Worm (Caenorhabditis elegans): ENCODE data around the gene gldi-9.
A peak's percentile ranks its signal among the peaks of the same experiment; 100 is the strongest.

Gene gldi-9

ce11 chrIII:2756260-2756659 is at the start of gene gldi-9:
gldi-9 (minus strand) TSS chrIII:2756360.
- no peak for TF ChIP-seq snpc-4 (GFP tag; optimal IDR thresholded peaks at IDR 0.05)
- no peak for TF ChIP-seq snpc-4 (tag; optimal IDR thresholded peaks at IDR 0.05)
- no peak for TF ChIP-seq bed-2 (GFP tag; IDR thresholded peaks at IDR 0.05)
- no peak for TF ChIP-seq zfh-2 (GFP tag; conservative IDR thresholded peaks at IDR 0.05)
- TF ChIP-seq ceh-27 (GFP tag; optimal IDR thresholded peaks at IDR 0.05) = no peak
- no peak for TF ChIP-seq efl-1 (GFP tag; optimal IDR thresholded peaks at IDR 0.05)
- TF ChIP-seq nhr-120 (GFP tag; IDR thresholded peaks at IDR 0.05) = no peak
- no peak for TF ChIP-seq F57A8.1 (GFP tag; optimal IDR thresholded peaks at IDR 0.05)

ce11 chrIII:2805084-2805483 is 48.9 kb upstream of the gldi-9 start, which contains the start of gene Y71H2AM.3:
Y71H2AM.3 (plus strand) TSS chrIII:2805430.
- no peak for TF ChIP-seq ceh-79 (tag; optimal IDR thresholded peaks at IDR 0.05)
- TF ChIP-seq lin-35 (GFP tag; optimal IDR thresholded peaks at IDR 0.05) = peak in 2 of 3 experiments; percentile 42 to 92
- TF ChIP-seq cebp-2 (GFP tag; IDR thresholded peaks at IDR 0.05) = no peak
- no peak for TF ChIP-seq ZK185.1 (tag; optimal IDR thresholded peaks at IDR 0.05; ENCODE audit: poor library complexity, severe bottlenecking)
- no peak for TF ChIP-seq nhr-90 (tag; optimal IDR thresholded peaks at IDR 0.05)
- TF ChIP-seq atf-7 (tag; optimal IDR thresholded peaks at IDR 0.05) = no peak
- TF ChIP-seq F33H1.4 (GFP tag; IDR thresholded peaks at IDR 0.05) = peak; percentile 9; the same call in 1 of the 2 replicates
- TF ChIP-seq lsl-1 (GFP tag; optimal IDR thresholded peaks at IDR 0.05) = no peak
- no peak for TF ChIP-seq F55B11.4 (tag; optimal IDR thresholded peaks at IDR 0.05; ENCODE audit: borderline replicate concordance, insufficient read depth)
- TF ChIP-seq pha-4 (tag; optimal IDR thresholded peaks at IDR 0.05) = no peak
- TF ChIP-seq mes-4 (tag; optimal IDR thresholded peaks at IDR 0.05) = no peak
- no peak for TF ChIP-seq tbp1 (GFP tag; optimal IDR thresholded peaks at IDR 0.05)
- TF ChIP-seq dpl-1 (GFP tag; optimal IDR thresholded peaks at IDR 0.05) = peak; percentile 59
- no peak for TF ChIP-seq F39B2.1 (GFP tag; IDR thresholded peaks at IDR 0.05)
- TF ChIP-seq B0261.1 (tag; optimal IDR thresholded peaks at IDR 0.05) = no peak
- TF ChIP-seq snpc-1.3 (tag; optimal IDR thresholded peaks at IDR 0.05; ENCODE audit: insufficient read depth) = peak; percentile 8
- TF ChIP-seq madf-6 (GFP tag; IDR thresholded peaks at IDR 0.05) = no peak
- TF ChIP-seq B0019.2 (GFP tag; conservative IDR thresholded peaks at IDR 0.05) = no peak
- TF ChIP-seq lin-40 (tag; optimal IDR thresholded peaks at IDR 0.05) = peak; percentile 0
- no peak for TF ChIP-seq Y53F4B.3 (GFP tag; IDR thresholded peaks at IDR 0.05)
- TF ChIP-seq lin-54 (GFP tag; optimal IDR thresholded peaks at IDR 0.05) = peak; percentile 93
- no peak for TF ChIP-seq zfh-2 (GFP tag; conservative IDR thresholded peaks at IDR 0.05)
- TF ChIP-seq F57A8.1 (GFP tag; optimal IDR thresholded peaks at IDR 0.05) = no peak
- TF ChIP-seq efl-1 (GFP tag; optimal IDR thresholded peaks at IDR 0.05) = peak; percentile 72
- no peak for TF ChIP-seq hrde-1 (tag; optimal IDR thresholded peaks at IDR 0.05; ENCODE audit: borderline replicate concordance)
- peak; percentile 93 for TF ChIP-seq mcd-1 (GFP tag; IDR thresholded peaks at IDR 0.05)

ce11 chrIII:2804461-2804860 is 48.3 kb upstream of the gldi-9 start:
- TF ChIP-seq F52B5.7 (tag; optimal IDR thresholded peaks at IDR 0.05) (no peak), ceh-58 (GFP tag; IDR thresholded peaks at IDR 0.05) (no peak), pha-4 (tag; optimal IDR thresholded peaks at IDR 0.05) (peak; percentile 84), nhr-179 (tag; optimal IDR thresholded peaks at IDR 0.05) (no peak), rcor-1 (GFP tag; IDR thresholded peaks at IDR 0.05) (no peak), madf-10 (tag; optimal IDR thresholded peaks at IDR 0.05) (no peak), ztf-25 (GFP tag; IDR thresholded peaks at IDR 0.05) (no peak), dpff-1 (tag; optimal IDR thresholded peaks at IDR 0.05) (no peak), unc-130 (GFP tag; optimal IDR thresholded peaks at IDR 0.05) (no peak), lin-35 (GFP tag; optimal IDR thresholded peaks at IDR 0.05) (peak in 1 of 3 experiments; percentile 35), nfyb-1 (GFP tag; IDR thresholded peaks at IDR 0.05) (no peak), fkh-3 (tag; optimal IDR thresholded peaks at IDR 0.05) (no peak), bed-2 (GFP tag; IDR thresholded peaks at IDR 0.05) (no peak), dpl-1 (GFP tag; optimal IDR thresholded peaks at IDR 0.05) (no peak), mcd-1 (GFP tag; IDR thresholded peaks at IDR 0.05) (peak; percentile 65), hmg-1.2 (GFP tag; IDR thresholded peaks at IDR 0.05) (peak; percentile 75), sptf-2 (GFP tag; optimal IDR thresholded peaks at IDR 0.05) (no peak), ztf-18 (tag; optimal IDR thresholded peaks at IDR 0.05) (no peak), nhr-80 (tag; optimal IDR thresholded peaks at IDR 0.05) (peak; percentile 50), attf-3 (GFP tag; conservative IDR thresholded peaks at IDR 0.05) (no peak), nhr-27 (tag; optimal IDR thresholded peaks at IDR 0.05) (no peak), lin-54 (GFP tag; optimal IDR thresholded peaks at IDR 0.05) (peak; percentile 44)

All from whole organism, young adult.